Fruit fly (Drosophila melanogaster): ENCODE data around the gene Glt.

DNA sequence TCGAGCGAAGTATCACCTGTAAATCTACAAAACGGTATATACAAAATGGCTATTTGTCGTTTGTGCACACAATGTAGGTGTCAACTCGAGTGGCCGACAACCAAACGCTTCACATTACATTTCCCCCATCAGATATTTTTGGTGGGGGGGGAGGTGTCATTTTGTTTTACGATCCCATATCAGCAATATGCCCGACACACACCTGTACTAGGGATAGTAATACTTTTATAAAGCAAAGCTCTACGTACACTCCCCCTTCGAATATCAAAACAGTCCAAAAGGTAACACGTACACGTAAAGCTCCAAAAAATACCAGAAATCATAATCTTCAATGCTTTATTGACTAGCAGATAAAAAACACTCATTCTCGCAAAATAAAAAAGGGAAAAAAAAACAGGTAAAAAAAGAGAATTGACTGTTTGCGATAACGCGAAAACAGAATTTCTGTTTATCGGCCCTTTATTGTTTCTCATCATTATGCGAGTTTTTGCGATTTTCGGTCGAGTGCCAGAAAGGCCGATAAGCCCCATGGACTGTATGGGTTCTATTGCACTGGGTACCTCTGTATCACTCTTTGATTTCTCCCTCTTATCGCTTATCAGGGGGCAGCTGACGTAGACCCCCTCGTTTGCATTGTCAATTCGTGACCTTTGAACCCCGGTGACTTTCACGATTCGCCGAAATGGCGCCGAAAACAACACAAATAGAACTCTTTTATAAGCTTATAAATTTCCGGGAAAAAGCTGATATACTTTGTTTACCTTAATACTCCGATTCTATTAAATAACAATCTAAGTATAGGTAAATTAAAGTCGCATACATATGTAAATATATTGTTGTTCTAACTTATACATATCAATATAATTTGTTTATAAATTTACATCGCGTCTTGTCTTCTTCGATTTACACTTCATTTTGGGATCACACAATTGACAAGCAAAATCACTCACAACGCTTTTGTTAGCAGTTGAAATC lies 32.4 kb downstream of the Glt start, which contains the start of gene CatB:
- TF ChIP-seq h (optimal IDR thresholded peaks at IDR 0.05) (no peak), psq (optimal IDR thresholded peaks at IDR 0.05) (no peak), Myc (optimal IDR thresholded peaks at IDR 0.05) (no peak), Sin3A (optimal IDR thresholded peaks at IDR 0.05) (no peak), insv (optimal IDR thresholded peaks at IDR 0.05) (no peak)

Measured in Kc167 (cell line).